Worm (Caenorhabditis elegans) whole organism, mixed stage, embryonic: ENCODE measurements around the gene C24H12.4.
"Not testable (repeated sequence)": the region's sequence is repeated elsewhere in the genome, so short reads cannot be mapped to it uniquely, and the experiment has no call there.

Source experiments
- bed-3 ChIP-seq: fragments of 200-800 bp; sonication (Bioruptor generic); optimal IDR thresholded peaks from 3 replicates; lab custom pipeline; 2018; ENCODE audit warnings: mild to moderate bottlenecking, missing genetic modification characterization, moderate library complexity, missing compliant biosample characterization
- blmp-1 ChIP-seq: fragments of 150-350 bp; optimal IDR thresholded peaks from 2 replicates; lab custom pipeline; 2014; ENCODE audit warnings: missing biosample characterization, missing genetic modification characterization
- nhr-28 ChIP-seq: fragments of 150-350 bp; optimal IDR thresholded peaks from 2 replicates; lab custom pipeline; 2014; ENCODE audit warnings: missing biosample characterization, missing genetic modification characterization
- tbx-8 ChIP-seq: fragments of 200-800 bp; sonication (Bioruptor generic); optimal IDR thresholded peaks from 2 replicates; lab custom pipeline; 2018; ENCODE audit warnings: mild to moderate bottlenecking, missing genetic modification characterization, moderate library complexity, missing compliant biosample characterization
- ztf-11 ChIP-seq: fragments of 150-350 bp; optimal IDR thresholded peaks from 2 replicates; lab custom pipeline; 2014; ENCODE audit warnings: missing biosample characterization, missing genetic modification characterization

DNA sequence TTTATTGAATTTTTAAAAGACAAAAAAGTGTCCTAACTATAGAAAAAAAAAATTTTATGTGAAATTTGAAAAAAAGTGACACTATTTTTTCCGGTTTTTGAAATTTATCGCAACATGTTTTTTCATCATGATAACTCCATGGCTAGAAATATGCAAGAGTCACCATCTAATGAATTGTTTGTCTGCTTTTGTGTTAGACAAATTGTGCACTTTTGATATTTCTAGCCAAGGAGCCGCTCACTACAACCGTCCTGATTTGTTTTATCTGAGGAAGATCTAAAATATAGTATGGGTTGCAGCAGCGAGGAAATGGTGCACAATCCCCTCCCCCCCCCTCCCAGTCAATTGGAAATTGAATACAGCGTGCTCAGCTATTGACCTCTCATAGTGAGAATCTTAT lies 43.6 kb downstream of the C24H12.4 start, which contains the start of gene W10D9.1:
- TF ChIP-seq nhr-28 (tag; lab: Kevin White, UChicago); bed-3 (GFP tag; lab: Kevin White, UChicago); tbx-8 (GFP tag; lab: Kevin White, UChicago); ztf-11 (tag; lab: Kevin White, UChicago); blmp-1 (tag; lab: Kevin White, UChicago): not testable (repeated sequence)
